Worm (Caenorhabditis elegans) whole organism, mixed stage, embryonic: Measurements from ENCODE around the gene srj-1.

Experiments
- elt-1 ChIP-seq: sonication (generic microtip); optimal IDR thresholded peaks from 2 replicates; lab custom pipeline; 2017; ENCODE audit warnings: missing genetic modification characterization, mild to moderate bottlenecking, missing compliant biosample characterization, antibody characterized with exemption, moderate library complexity, borderline replicate concordance; ENCODE audit not compliant: insufficient read depth
- lin-13 ChIP-seq: fragments of 150-350 bp; optimal IDR thresholded peaks from 2 replicates; lab custom pipeline; 2014; ENCODE audit warnings: missing biosample characterization, missing genetic modification characterization
- lsy-2 ChIP-seq: fragments of 150-350 bp; optimal IDR thresholded peaks from 2 replicates; lab custom pipeline; 2014; ENCODE audit warnings: missing biosample characterization, missing genetic modification characterization
- nhr-2 ChIP-seq: fragments of 150-350 bp; optimal IDR thresholded peaks from 2 replicates; lab custom pipeline; 2014; ENCODE audit warnings: missing biosample characterization, missing genetic modification characterization
- nhr-237 ChIP-seq: fragments of 150-350 bp; optimal IDR thresholded peaks from 2 replicates; lab custom pipeline; 2014; ENCODE audit warnings: missing biosample characterization, missing genetic modification characterization
- nhr-76 ChIP-seq: sonication (generic microtip); optimal IDR thresholded peaks from 2 replicates; lab custom pipeline; 2017; ENCODE audit warnings: missing biosample characterization, missing genetic modification characterization
- pha-4 ChIP-seq: fragments of 150-350 bp; optimal IDR thresholded peaks from 2 replicates; lab custom pipeline; 2018; ENCODE audit warnings: missing biosample characterization, missing genetic modification reagents, missing genetic modification characterization
- sem-2 ChIP-seq: fragments of 200-800 bp; sonication (Bioruptor generic); optimal IDR thresholded peaks from 2 replicates; lab custom pipeline; 2018; ENCODE audit warnings: mild to moderate bottlenecking, missing genetic modification characterization, missing compliant biosample characterization

- TF ChIP-seq nhr-237 (tag; lab: Kevin White, UChicago) (no peak), elt-1 (tag; lab: Kevin White, UChicago) (no peak), lsy-2 (no peak), sem-2 (GFP tag; lab: Kevin White, UChicago) (no peak), nhr-2 (no peak), nhr-76 (tag; lab: Kevin White, UChicago) (no peak), pha-4 (no peak), lin-13 (no peak)
Measured at ce11 chrIV:12010859-12011258, 45.6 kb upstream of the srj-1 start, which contains the start of the genes ZK617.26 and unc-22.
